Worm (Caenorhabditis elegans) whole organism, L1 larva: ENCODE data around the gene abts-2.
A peak's percentile ranks its signal among the peaks of the same experiment; 100 is the strongest.

Experiments used
- C04F5.9 ChIP-seq: sonication (generic microtip); optimal IDR thresholded peaks from 2 replicates; lab custom pipeline; 2016; ENCODE audit warnings: missing genetic modification characterization, missing compliant biosample characterization
- C34B4.2 ChIP-seq: sonication (generic microtip); optimal IDR thresholded peaks from 2 replicates; lab custom pipeline; 2017; ENCODE audit warnings: mild to moderate bottlenecking, missing genetic modification characterization, missing compliant biosample characterization
- blmp-1 ChIP-seq: fragments of 150-350 bp; optimal IDR thresholded peaks from 2 replicates; lab custom pipeline; 2014; ENCODE audit warnings: missing biosample characterization, missing genetic modification characterization
- ceh-82 ChIP-seq, 3 experiments: fragments of 150-350 bp in 1 of 3; sonication (generic microtip) in 2 of 3; optimal IDR thresholded peaks; 2 replicates each; lab custom pipeline; 2014 to 2017; ENCODE audit warnings: missing biosample characterization in 3 of 3, missing genetic modification characterization in 3 of 3
- ceh-90 ChIP-seq: sonication (generic microtip); optimal IDR thresholded peaks from 2 replicates; lab custom pipeline; 2016; ENCODE audit warnings: missing genetic modification characterization, missing compliant biosample characterization
- ces-1 ChIP-seq: fragments of 150-350 bp; optimal IDR thresholded peaks from 2 replicates; lab custom pipeline; 2014; ENCODE audit warnings: missing biosample characterization, missing genetic modification reagents, missing genetic modification characterization
- efl-1 ChIP-seq, 4 experiments: fragments of 150-350 bp; optimal IDR thresholded peaks in 3 of 4; peaks in 1 of 4; 1 replicate in 1 of 4; 2 replicates in 3 of 4; lab custom pipeline; 2014; ENCODE audit warnings: missing biosample characterization in 2 of 4, missing genetic modification characterization in 2 of 4, missing genetic modification reagents in 2 of 4
- efl-3 ChIP-seq: fragments of 200-800 bp; sonication (Bioruptor generic); optimal IDR thresholded peaks from 2 replicates; lab custom pipeline; 2018; ENCODE audit warnings: mild to moderate bottlenecking, missing genetic modification characterization, missing compliant biosample characterization
- egl-27 ChIP-seq, 2 experiments: fragments of 150-350 bp in 1 of 2; sonication (generic microtip); optimal IDR thresholded peaks; 3 replicates each; lab custom pipeline; 2017 to 2018; ENCODE audit warnings: missing biosample characterization in 2 of 2, missing genetic modification characterization in 2 of 2, missing genetic modification reagents in 2 of 2
- elt-2 ChIP-seq: sonication (generic microtip); optimal IDR thresholded peaks from 2 replicates; lab custom pipeline; 2016; ENCODE audit warnings: missing genetic modification characterization, mild to moderate bottlenecking, inconsistent platforms, missing compliant biosample characterization, missing genetic modification reagents
- elt-3 ChIP-seq, 6 experiments: fragments of 150-350 bp in 1 of 6; sonication (generic microtip); optimal IDR thresholded peaks; 2 replicates each; lab custom pipeline; 2017 to 2018; ENCODE audit warnings: missing biosample characterization in 6 of 6, missing genetic modification characterization in 6 of 6, inconsistent platforms in 1 of 6
- ets-5 ChIP-seq: fragments of 200-800 bp; sonication (Bioruptor generic); IDR thresholded peaks from 2 replicates; pipeline ENCODE4 v1.3.6; 2022; ENCODE audit warnings: missing genetic modification characterization, missing compliant biosample characterization
- fkh-10 ChIP-seq: sonication (generic microtip); optimal IDR thresholded peaks from 2 replicates; lab custom pipeline; 2017; ENCODE audit warnings: missing biosample characterization, missing genetic modification reagents, missing genetic modification characterization
- fkh-4 ChIP-seq: sonication (generic microtip); optimal IDR thresholded peaks from 2 replicates; lab custom pipeline; 2016; ENCODE audit warnings: missing compliant biosample characterization, missing genetic modification characterization, borderline replicate concordance
- fos-1 ChIP-seq: fragments of 150-350 bp; optimal IDR thresholded peaks from 2 replicates; lab custom pipeline; 2014; ENCODE audit warnings: missing biosample characterization, missing genetic modification characterization
- grh-1 ChIP-seq: fragments of 200-800 bp; sonication (Bioruptor generic); IDR thresholded peaks from 2 replicates; pipeline ENCODE4 v1.3.6; 2022; ENCODE audit warnings: missing genetic modification reagents, missing genetic modification characterization, missing compliant biosample characterization
- hlh-17 ChIP-seq: fragments of 200-800 bp; sonication (Bioruptor generic); optimal IDR thresholded peaks from 2 replicates; lab custom pipeline; 2018; ENCODE audit warnings: missing genetic modification characterization, mild to moderate bottlenecking, missing compliant biosample characterization, moderate library complexity, borderline replicate concordance
- hlh-4 ChIP-seq: sonication (generic microtip); optimal IDR thresholded peaks from 2 replicates; lab custom pipeline; 2016; ENCODE audit warnings: mild to moderate bottlenecking, missing genetic modification characterization, missing compliant biosample characterization
- hpl-2 ChIP-seq: fragments of 150-350 bp; optimal IDR thresholded peaks from 2 replicates; lab custom pipeline; 2014; ENCODE audit warnings: missing biosample characterization, missing genetic modification reagents, missing genetic modification characterization
- irx-1 ChIP-seq: sonication (generic microtip); optimal IDR thresholded peaks from 2 replicates; lab custom pipeline; 2016; ENCODE audit warnings: missing genetic modification characterization, missing compliant biosample characterization
- isw-1 ChIP-seq: fragments of 200-800 bp; sonication (Bioruptor generic); IDR thresholded peaks from 2 replicates; pipeline ENCODE4 v1.3.6; 2022; ENCODE audit warnings: missing genetic modification characterization, missing compliant biosample characterization
- lin-14 ChIP-seq: fragments of 200-800 bp; sonication (Bioruptor generic); optimal IDR thresholded peaks from 2 replicates; lab custom pipeline; 2018; ENCODE audit warnings: mild to moderate bottlenecking, missing genetic modification characterization, moderate library complexity, missing compliant biosample characterization
- lin-39 ChIP-seq: fragments of 150-350 bp; optimal IDR thresholded peaks from 2 replicates; lab custom pipeline; 2014; ENCODE audit warnings: missing biosample characterization, missing genetic modification reagents, missing genetic modification characterization
- lir-3 ChIP-seq: sonication (generic microtip); optimal IDR thresholded peaks from 2 replicates; lab custom pipeline; 2016; ENCODE audit warnings: mild to moderate bottlenecking, missing genetic modification characterization, moderate library complexity, missing compliant biosample characterization; ENCODE audit not compliant: poor library complexity
- lsy-2 ChIP-seq, 2 experiments: fragments of 150-350 bp; optimal IDR thresholded peaks; 2 replicates each; lab custom pipeline; 2014; ENCODE audit warnings: missing biosample characterization in 2 of 2, missing genetic modification characterization in 2 of 2
- mdl-1 ChIP-seq, 2 experiments: fragments of 150-350 bp; optimal IDR thresholded peaks; 2 replicates each; lab custom pipeline; 2014 to 2017; ENCODE audit warnings: missing biosample characterization in 2 of 2, missing genetic modification characterization in 2 of 2, inconsistent platforms in 1 of 2
- mef-2 ChIP-seq: fragments of 150-350 bp; optimal IDR thresholded peaks from 2 replicates; lab custom pipeline; 2014; ENCODE audit warnings: missing biosample characterization, missing genetic modification characterization
- mep-1 ChIP-seq: fragments of 150-350 bp; optimal IDR thresholded peaks from 2 replicates; lab custom pipeline; 2014; ENCODE audit warnings: missing biosample characterization, missing genetic modification characterization
- nhr-237 ChIP-seq: fragments of 150-350 bp; optimal IDR thresholded peaks from 2 replicates; lab custom pipeline; 2014; ENCODE audit warnings: missing biosample characterization, missing genetic modification characterization
- nhr-28 ChIP-seq: fragments of 150-350 bp; optimal IDR thresholded peaks from 2 replicates; lab custom pipeline; 2014; ENCODE audit warnings: missing biosample characterization, missing genetic modification characterization
- pag-3 ChIP-seq: sonication (generic microtip); optimal IDR thresholded peaks from 2 replicates; lab custom pipeline; 2017; ENCODE audit warnings: missing genetic modification characterization, mild to moderate bottlenecking, missing compliant biosample characterization, antibody characterized with exemption, borderline replicate concordance; ENCODE audit not compliant: insufficient read depth
- pax-3 ChIP-seq: fragments of 200-800 bp; sonication (Bioruptor generic); optimal IDR thresholded peaks from 2 replicates; lab custom pipeline; 2018; ENCODE audit warnings: mild to moderate bottlenecking, missing genetic modification characterization, moderate library complexity, missing compliant biosample characterization
- sptf-1 ChIP-seq: fragments of 150-350 bp; optimal IDR thresholded peaks from 2 replicates; lab custom pipeline; 2014; ENCODE audit warnings: missing biosample characterization, missing genetic modification characterization
- sup-37 ChIP-seq: fragments of 200-800 bp; sonication (Bioruptor generic); optimal IDR thresholded peaks from 2 replicates; lab custom pipeline; 2018; ENCODE audit warnings: mild to moderate bottlenecking, missing genetic modification characterization, missing compliant biosample characterization
- tlp-1 ChIP-seq: fragments of 150-350 bp; optimal IDR thresholded peaks from 2 replicates; lab custom pipeline; 2014; ENCODE audit warnings: missing biosample characterization, missing genetic modification characterization
- zag-1 ChIP-seq: fragments of 150-350 bp; optimal IDR thresholded peaks from 2 replicates; lab custom pipeline; 2014; ENCODE audit warnings: missing biosample characterization, missing genetic modification characterization
- ztf-11 ChIP-seq, 2 experiments: sonication (generic microtip); optimal IDR thresholded peaks; 2 replicates each; lab custom pipeline; 2016 to 2017; ENCODE audit warnings: missing genetic modification characterization in 2 of 2, missing biosample characterization in 1 of 2, missing compliant biosample characterization in 1 of 2
- ztf-4 ChIP-seq: fragments of 150-350 bp; optimal IDR thresholded peaks from 2 replicates; lab custom pipeline; 2014; ENCODE audit warnings: missing biosample characterization, missing genetic modification characterization

The abts-2 gene

DNA sequence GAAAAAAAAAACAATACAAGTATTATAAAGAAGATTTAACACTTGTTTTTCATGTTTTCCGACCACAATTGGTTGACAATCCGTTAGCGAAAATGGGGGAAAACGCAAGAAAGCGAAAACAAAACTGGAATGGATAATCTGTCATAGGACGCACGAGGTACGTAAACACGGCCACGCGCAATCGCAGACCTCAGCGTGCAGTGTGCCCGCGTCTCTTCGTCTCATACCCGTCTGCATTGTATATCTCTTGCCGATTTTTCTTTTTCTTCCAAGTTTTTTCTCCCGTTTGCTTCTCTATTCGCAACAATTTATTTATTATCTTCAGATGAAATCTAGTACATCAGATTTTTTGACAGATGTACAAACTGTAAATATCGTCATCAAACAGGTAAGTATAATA is 21.8 kb upstream of the abts-2 start, which contains the start of gene trpp-9 (continued):
- TF ChIP-seq C34B4.2 (tag; lab: Kevin White, UChicago) (no peak), C04F5.9 (tag; lab: Kevin White, UChicago) (no peak), grh-1 (no peak), sptf-1 (tag; lab: Kevin White, UChicago) (no peak), nhr-28 (no peak), ceh-82 (tag; optimal IDR thresholded peaks at IDR 0.05; lab: Kevin White, UChicago) (peak in 2 of 3 experiments; percentile 28 to 71), fos-1 (tag; lab: Kevin White, UChicago) (no peak), hpl-2 (GFP tag; lab: Kevin White, UChicago) (no peak), mef-2 (no peak), tlp-1 (tag; lab: Kevin White, UChicago) (no peak), ztf-11 (tag; optimal IDR thresholded peaks at IDR 0.05; lab: Kevin White, UChicago) (no peak), lin-39 (no peak), mdl-1 (tag; optimal IDR thresholded peaks at IDR 0.05; lab: Kevin White, UChicago) (peak in 1 of 2 experiments; percentile 74), lir-3 (tag; lab: Kevin White, UChicago) (no peak), hlh-17 (no peak), mep-1 (tag; lab: Kevin White, UChicago) (peak; percentile 67), blmp-1 (tag; lab: Kevin White, UChicago) (peak; percentile 98), hlh-4 (tag; lab: Kevin White, UChicago) (no peak), zag-1 (tag; lab: Kevin White, UChicago) (no peak), fkh-4 (tag; lab: Kevin White, UChicago) (no peak), efl-3 (GFP tag; lab: Kevin White, UChicago) (no peak), sup-37 (GFP tag; lab: Kevin White, UChicago) (no peak), ets-5 (GFP tag; lab: Robert Waterston, UW) (no peak), lsy-2 (tag; optimal IDR thresholded peaks at IDR 0.05; lab: Kevin White, UChicago) (peak; percentile 27 to 55), irx-1 (peak; percentile 32), pag-3 (tag; lab: Kevin White, UChicago) (no peak), nhr-237 (tag; lab: Kevin White, UChicago) (no peak), elt-2 (tag; lab: Kevin White, UChicago) (no peak), efl-1 (optimal IDR thresholded peaks at IDR 0.05; lab: Kevin White, UChicago) (peak; percentile 21 to 22), efl-1 (GFP tag; optimal IDR thresholded peaks at IDR 0.05 in 1 of 2; lab: Kevin White, UChicago) (peak; percentile 17 to 33), ztf-4 (tag; lab: Kevin White, UChicago) (peak; percentile 69)

ce11 chrX:11569744-11570359 is 15.6 kb upstream of the abts-2 start:
- TF ChIP-seq elt-3 (tag; optimal IDR thresholded peaks at IDR 0.05; lab: Kevin White, UChicago) (no peak), lin-14 (GFP tag; lab: Kevin White, UChicago) (peak; percentile 68), ces-1 (GFP tag; lab: Kevin White, UChicago) (peak; percentile 56), fkh-10 (GFP tag; lab: Kevin White, UChicago) (peak; percentile 53), pax-3 (tag; lab: Kevin White, UChicago) (no peak)
- TF ChIP-seq, all 84 proteins: peak for 3

- TF ChIP-seq ceh-82 (tag; optimal IDR thresholded peaks at IDR 0.05; lab: Kevin White, UChicago) = no peak
- TF ChIP-seq egl-27 (tag; optimal IDR thresholded peaks at IDR 0.05; lab: Kevin White, UChicago) = no peak
- TF ChIP-seq lin-14 (GFP tag; lab: Kevin White, UChicago) = peak; percentile 80
- peak; percentile 9; the same call in 1 of the 2 replicates for TF ChIP-seq isw-1 (GFP tag; lab: Robert Waterston, UW)
- TF ChIP-seq fkh-10 (GFP tag; lab: Kevin White, UChicago) = peak; percentile 19
- TF ChIP-seq ceh-90 (tag; lab: Kevin White, UChicago) = no peak
- TF ChIP-seq, all 84 proteins: peak for 3
These were observed 13.8 kb upstream of the abts-2 start for ce11 chrX:11571714-11572113.
